Worm (Caenorhabditis elegans): ENCODE results near the gene C18G1.1.

C18G1.1 gene

ce11 chrV:4820601-4821000 is 42.8 kb downstream of the C18G1.1 start (continued):
- TF ChIP-seq lin-13 (GFP tag; optimal IDR thresholded peaks at IDR 0.05), result peak; percentile 18
- no peak for TF ChIP-seq F44E2.7 (GFP tag; IDR thresholded peaks at IDR 0.05)
- no peak for TF ChIP-seq mdt-29 (GFP tag; IDR thresholded peaks at IDR 0.05)
- peak; percentile 58 for TF ChIP-seq hlh-11 (tag; optimal IDR thresholded peaks at IDR 0.05)

- TF ChIP-seq nhr-25 (tag; optimal IDR thresholded peaks at IDR 0.05; ENCODE audit: borderline replicate concordance, insufficient read depth), result no peak
- no peak for TF ChIP-seq unc-62 (GFP tag; optimal IDR thresholded peaks at IDR 0.05 in 1 of 2)
- TF ChIP-seq unc-62 (tag; optimal IDR thresholded peaks at IDR 0.05), result no peak
- TF ChIP-seq Y5F2A.4 (GFP tag; optimal IDR thresholded peaks at IDR 0.05), result no peak
- no peak for TF ChIP-seq F26F4.8 (GFP tag; conservative IDR thresholded peaks at IDR 0.05)
- TF ChIP-seq attf-4 (tag; optimal IDR thresholded peaks at IDR 0.05), result no peak
- no peak for TF ChIP-seq hmg-1.1 (GFP tag; IDR thresholded peaks at IDR 0.05)
- TF ChIP-seq dmd-8 (GFP tag; IDR thresholded peaks at IDR 0.05), result no peak
- no peak for TF ChIP-seq php-3 (GFP tag; IDR thresholded peaks at IDR 0.05)
- no peak for TF ChIP-seq gei-8 (GFP tag; optimal IDR thresholded peaks at IDR 0.05)
- no peak for TF ChIP-seq ceh-82 (tag; optimal IDR thresholded peaks at IDR 0.05)
- no peak for TF ChIP-seq F10B5.3 (tag; optimal IDR thresholded peaks at IDR 0.05)
- no peak for TF ChIP-seq nhr-42 (GFP tag; IDR thresholded peaks at IDR 0.05)
- no peak for TF ChIP-seq nhr-41 (GFP tag; IDR thresholded peaks at IDR 0.05)
Measured at ce11 chrV:4823323-4823682, 45.5 kb downstream of the C18G1.1 start, which contains the start of gene adss-1. Gene adss-1 (minus strand): TSS chrV:4823423.

ce11 chrV:4823683-4824391 is 46.1 kb downstream of the C18G1.1 start:
- TF ChIP-seq unc-130 (GFP tag; optimal IDR thresholded peaks at IDR 0.05) (no peak), unc-62 (GFP tag; optimal IDR thresholded peaks at IDR 0.05 in 1 of 2) (no peak), unc-62 (tag; optimal IDR thresholded peaks at IDR 0.05) (no peak), nhr-25 (tag; optimal IDR thresholded peaks at IDR 0.05; ENCODE audit: borderline replicate concordance, insufficient read depth) (no peak), ces-1 (GFP tag; optimal IDR thresholded peaks at IDR 0.05) (no peak), nhr-111 (GFP tag; optimal IDR thresholded peaks at IDR 0.05) (peak; percentile 36), gei-8 (GFP tag; optimal IDR thresholded peaks at IDR 0.05) (peak; percentile 54), daf-12 (tag; optimal IDR thresholded peaks at IDR 0.05) (no peak), nhr-11 (tag; optimal IDR thresholded peaks at IDR 0.05) (no peak), mdl-1 (tag; optimal IDR thresholded peaks at IDR 0.05) (no peak), ZK337.2 (GFP tag; IDR thresholded peaks at IDR 0.05) (0 out of 2 replicates have a peak, but pooled peaks have one; percentile 58), arid-1 (GFP tag; conservative IDR thresholded peaks at IDR 0.05) (peak; percentile 40; the same call in 1 of the 2 replicates), daf-19 (GFP tag; conservative IDR thresholded peaks at IDR 0.05) (peak; percentile 30; the same call in 1 of the 2 replicates), jun-1 (tag; optimal IDR thresholded peaks at IDR 0.05) (no peak), nhr-76 (tag; optimal IDR thresholded peaks at IDR 0.05) (no peak), tag-97 (GFP tag; IDR thresholded peaks at IDR 0.05) (no peak), snpc-1.2 (GFP tag; IDR thresholded peaks at IDR 0.05) (peak; percentile 20; the same call in 1 of the 2 replicates), php-3 (GFP tag; IDR thresholded peaks at IDR 0.05) (no peak), vab-7 (GFP tag; IDR thresholded peaks at IDR 0.05) (no peak), nhr-10 (tag; optimal IDR thresholded peaks at IDR 0.05) (no peak), nhr-6 (tag; optimal IDR thresholded peaks at IDR 0.05) (no peak), lim-7 (GFP tag; IDR thresholded peaks at IDR 0.05) (peak; percentile 69; the same call in 1 of the 2 replicates), tra-1 (GFP tag; IDR thresholded peaks at IDR 0.05) (no peak; the same call in 1 of the 2 replicates), aha-1 (tag) (peak; percentile 4), lir-3 (tag; optimal IDR thresholded peaks at IDR 0.05) (peak; percentile 10), fos-1 (tag; optimal IDR thresholded peaks at IDR 0.05) (no peak), R02D3.7 (tag; optimal IDR thresholded peaks at IDR 0.05) (no peak), rbr-2 (tag; optimal IDR thresholded peaks at IDR 0.05) (no peak), F49E8.2 (tag; optimal IDR thresholded peaks at IDR 0.05; ENCODE audit: borderline replicate concordance) (peak; percentile 23), unc-39 (tag; optimal IDR thresholded peaks at IDR 0.05) (no peak), nhr-48 (tag; optimal IDR thresholded peaks at IDR 0.05) (peak; percentile 0), duxl-1 (tag; optimal IDR thresholded peaks at IDR 0.05; ENCODE audit: poor library complexity) (peak; percentile 48), saeg-2 (GFP tag; IDR thresholded peaks at IDR 0.05) (0 out of 2 replicates have a peak, but pooled peaks have one; percentile 27), spr-3 (GFP tag; optimal IDR thresholded peaks at IDR 0.05) (peak; percentile 24)
